Worm (Caenorhabditis elegans): ENCODE results near the gene T19D2.13.

DNA sequence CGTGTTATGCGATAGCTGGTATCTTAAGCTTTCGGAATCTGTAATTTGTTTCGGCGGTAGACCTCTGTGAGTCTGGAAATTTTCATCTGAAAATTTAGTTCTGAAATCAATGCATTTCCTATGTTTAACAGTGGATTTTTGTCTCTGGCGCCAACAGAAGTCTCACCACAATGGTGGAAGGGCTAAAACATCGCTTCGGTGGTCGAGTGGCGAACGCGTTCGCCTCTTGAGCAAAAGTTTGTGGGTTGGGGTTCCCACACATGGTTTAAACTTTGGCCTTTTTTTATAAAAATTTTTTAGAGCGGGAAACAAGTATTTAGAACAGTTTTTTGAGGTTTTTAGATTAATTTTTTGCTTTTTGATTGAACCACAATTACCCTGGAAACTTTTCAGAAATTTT is 7.6 kb upstream of the T19D2.13 start:
- TF ChIP-seq hlh-13 (GFP tag; optimal IDR thresholded peaks at IDR 0.05) (no peak), pha-4 (tag; optimal IDR thresholded peaks at IDR 0.05) (no peak), C08G9.2 (tag; optimal IDR thresholded peaks at IDR 0.05) (no peak), ceh-6 (GFP tag; optimal IDR thresholded peaks at IDR 0.05) (no peak), nfya-1 (tag; optimal IDR thresholded peaks at IDR 0.05) (no peak), unc-55 (GFP tag; optimal IDR thresholded peaks at IDR 0.05) (no peak), ceh-18 (tag; optimal IDR thresholded peaks at IDR 0.05) (no peak), ceh-22 (tag; optimal IDR thresholded peaks at IDR 0.05) (no peak), ceh-14 (tag; optimal IDR thresholded peaks at IDR 0.05) (no peak), elt-2 (tag; optimal IDR thresholded peaks at IDR 0.05) (no peak)
